Worm (Caenorhabditis elegans): ENCODE results near the gene unc-83.
A peak's percentile ranks its signal among the peaks of the same experiment; 100 is the strongest.

The unc-83 gene

DNA sequence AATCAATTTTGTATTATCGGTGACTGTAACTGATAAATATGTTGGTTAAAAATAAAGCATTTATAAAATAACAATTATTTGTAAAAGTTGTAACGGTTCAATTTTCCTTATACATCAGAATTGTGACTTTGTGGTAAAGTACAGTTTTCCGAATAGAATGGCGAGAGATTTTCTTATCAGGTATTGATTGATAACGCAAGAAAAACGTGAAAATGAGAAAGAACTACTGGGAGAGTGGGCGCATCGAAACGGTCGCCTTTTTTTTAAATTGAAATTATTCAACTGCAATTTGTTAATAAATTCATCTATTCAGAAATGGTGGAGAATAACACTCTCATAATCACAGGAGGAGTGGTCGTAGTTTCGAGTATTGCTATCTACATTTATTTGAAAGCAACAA is 28.5 kb upstream of the unc-83 start, which contains the start of gene hpo-19:
Gene hpo-19, plus strand, starts transcription at position 314 of the 400 bp plus-strand sequence.
- TF ChIP-seq F52B5.7 (tag; optimal IDR thresholded peaks at IDR 0.05) (no peak), bed-2 (GFP tag; IDR thresholded peaks at IDR 0.05) (no peak), xnd-1 (tag; optimal IDR thresholded peaks at IDR 0.05) (no peak), ztf-22 (GFP tag; optimal IDR thresholded peaks at IDR 0.05) (no peak), B0035.1 (tag; optimal IDR thresholded peaks at IDR 0.05) (no peak), ztf-28 (GFP tag; IDR thresholded peaks at IDR 0.05) (no peak), mes-4 (tag; optimal IDR thresholded peaks at IDR 0.05) (no peak), T26A5.8 (tag; optimal IDR thresholded peaks at IDR 0.05) (no peak), egrh-3 (GFP tag; IDR thresholded peaks at IDR 0.05) (no peak), F55B11.4 (tag; optimal IDR thresholded peaks at IDR 0.05; ENCODE audit: borderline replicate concordance, insufficient read depth) (no peak), zim-3 (tag; optimal IDR thresholded peaks at IDR 0.05) (no peak), nfya-2 (GFP tag; IDR thresholded peaks at IDR 0.05) (no peak), nfya-1 (tag; optimal IDR thresholded peaks at IDR 0.05; ENCODE audit: borderline replicate concordance, insufficient read depth) (no peak), snpc-3.4 (tag; optimal IDR thresholded peaks at IDR 0.05) (peak; percentile 45), madf-6 (GFP tag; IDR thresholded peaks at IDR 0.05) (peak; percentile 26; the same call in 1 of the 2 replicates), madf-10 (tag; optimal IDR thresholded peaks at IDR 0.05) (no peak), C17E4.6 (GFP tag; IDR thresholded peaks at IDR 0.05) (no peak), hlh-12 (tag; optimal IDR thresholded peaks at IDR 0.05) (no peak), madf-3 (GFP tag; IDR thresholded peaks at IDR 0.05) (0 out of 2 replicates have a peak, but pooled peaks have one; percentile 54), attf-3 (GFP tag; conservative IDR thresholded peaks at IDR 0.05) (no peak), nhr-80 (tag; optimal IDR thresholded peaks at IDR 0.05) (peak; percentile 61), akir-1 (GFP tag; optimal IDR thresholded peaks at IDR 0.05) (no peak), tbx-9 (tag; optimal IDR thresholded peaks at IDR 0.05; ENCODE audit: borderline replicate concordance) (no peak), let-607 (tag; optimal IDR thresholded peaks at IDR 0.05) (no peak), B0336.3 (GFP tag; IDR thresholded peaks at IDR 0.05) (no peak), ztf-3 (GFP tag; optimal IDR thresholded peaks at IDR 0.05) (no peak), chd-7 (tag; optimal IDR thresholded peaks at IDR 0.05) (no peak), hrde-1 (tag; optimal IDR thresholded peaks at IDR 0.05; ENCODE audit: borderline replicate concordance) (no peak), ekl-4 (GFP tag; IDR thresholded peaks at IDR 0.05) (peak; percentile 19; the same call in 1 of the 2 replicates), C06A6.2 (GFP tag; conservative IDR thresholded peaks at IDR 0.05) (no peak), snpc-1.3 (tag; optimal IDR thresholded peaks at IDR 0.05; ENCODE audit: insufficient read depth) (no peak), F10E7.11 (tag; optimal IDR thresholded peaks at IDR 0.05) (no peak), sea-2 (GFP tag; IDR thresholded peaks at IDR 0.05) (no peak), fkh-3 (tag; optimal IDR thresholded peaks at IDR 0.05) (no peak), ets-4 (GFP tag; optimal IDR thresholded peaks at IDR 0.05) (no peak), ztf-26 (tag; optimal IDR thresholded peaks at IDR 0.05) (no peak), F49E8.2 (tag; optimal IDR thresholded peaks at IDR 0.05; ENCODE audit: insufficient read depth) (peak; percentile 35)

DNA sequence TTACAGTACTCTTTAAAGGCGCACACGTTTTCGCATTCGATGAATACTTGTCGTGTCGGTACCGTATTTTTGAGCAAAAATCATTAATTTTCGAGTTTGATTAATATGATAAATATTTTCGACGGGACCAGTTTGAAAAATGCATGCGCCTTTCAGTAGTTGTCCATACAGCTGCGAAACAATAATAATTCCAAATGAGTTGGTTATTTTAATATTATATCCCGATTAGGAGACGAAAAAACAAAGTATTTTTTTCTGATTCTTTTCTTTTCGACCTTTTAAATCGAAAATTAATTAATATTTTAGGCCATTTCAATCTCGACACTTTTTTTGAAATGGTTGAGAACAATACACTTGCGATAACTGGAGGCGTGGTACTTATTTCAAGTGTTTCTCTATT is 26.3 kb upstream of the unc-83 start, which contains the start of gene T05H4.4:
Gene T05H4.4, plus strand, starts transcription at position 301 of the 400 bp plus-strand sequence.
- TF ChIP-seq repo-1 (tag; optimal IDR thresholded peaks at IDR 0.05) (no peak), Y79H2A.3 (GFP tag; conservative IDR thresholded peaks at IDR 0.05) (no peak), ceh-27 (GFP tag; optimal IDR thresholded peaks at IDR 0.05) (no peak), egrh-3 (GFP tag; IDR thresholded peaks at IDR 0.05) (no peak), rcor-1 (GFP tag; IDR thresholded peaks at IDR 0.05) (no peak), lsy-27 (tag; optimal IDR thresholded peaks at IDR 0.05; ENCODE audit: borderline replicate concordance, insufficient read depth) (no peak), Y53F4B.3 (GFP tag; IDR thresholded peaks at IDR 0.05) (no peak), mxl-1 (tag; optimal IDR thresholded peaks at IDR 0.05) (no peak), ztf-3 (GFP tag; optimal IDR thresholded peaks at IDR 0.05) (no peak), pha-4 (tag; optimal IDR thresholded peaks at IDR 0.05) (no peak), ceh-100 (GFP tag; IDR thresholded peaks at IDR 0.05) (no peak), B0336.3 (GFP tag; IDR thresholded peaks at IDR 0.05) (no peak), sptf-2 (GFP tag; optimal IDR thresholded peaks at IDR 0.05) (no peak), rec-8 (tag; optimal IDR thresholded peaks at IDR 0.05) (no peak), F49E8.2 (tag; optimal IDR thresholded peaks at IDR 0.05; ENCODE audit: insufficient read depth) (no peak), lin-40 (tag; optimal IDR thresholded peaks at IDR 0.05) (no peak)

All from whole organism, young adult.